Worm (Caenorhabditis elegans) whole organism, L3 larva: Measurements from ENCODE around the gene mrps-26.

ENCODE experiments used
- R02D3.7 ChIP-seq: fragments of 150-350 bp; optimal IDR thresholded peaks from 2 replicates; lab custom pipeline; 2014; ENCODE audit warnings: missing biosample characterization, missing genetic modification characterization
- ama-1 ChIP-seq: fragments of 150-350 bp; optimal IDR thresholded peaks from 2 replicates; lab custom pipeline; 2018
- ceh-16 ChIP-seq: sonication (generic microtip); optimal IDR thresholded peaks from 2 replicates; lab custom pipeline; 2017; ENCODE audit warnings: missing biosample characterization, missing genetic modification characterization
- ceh-82 ChIP-seq: fragments of 150-350 bp; optimal IDR thresholded peaks from 2 replicates; lab custom pipeline; 2014; ENCODE audit warnings: missing biosample characterization, missing genetic modification characterization
- daf-12 ChIP-seq: fragments of 150-350 bp; optimal IDR thresholded peaks from 2 replicates; lab custom pipeline; 2014; ENCODE audit warnings: missing biosample characterization, missing genetic modification reagents, missing genetic modification characterization
- egl-5 ChIP-seq: fragments of 150-350 bp; optimal IDR thresholded peaks from 2 replicates; lab custom pipeline; 2017; ENCODE audit warnings: missing biosample characterization, missing genetic modification reagents, missing genetic modification characterization, inconsistent platforms
- elt-1 ChIP-seq: fragments of 150-350 bp; optimal IDR thresholded peaks from 2 replicates; lab custom pipeline; 2014; ENCODE audit warnings: missing biosample characterization, missing genetic modification characterization
- elt-2 ChIP-seq: sonication (generic microtip); optimal IDR thresholded peaks from 2 replicates; lab custom pipeline; 2016; ENCODE audit warnings: missing genetic modification reagents, mild to moderate bottlenecking, missing genetic modification characterization, missing compliant biosample characterization
- elt-3 ChIP-seq, 3 experiments: fragments of 150-350 bp in 1 of 3; sonication (generic microtip) in 2 of 3; optimal IDR thresholded peaks; 2 replicates in 2 of 3; 4 replicates in 1 of 3; lab custom pipeline; 2014 to 2017; ENCODE audit warnings: missing biosample characterization in 3 of 3, missing genetic modification characterization in 3 of 3
- eor-1 ChIP-seq, 2 experiments: fragments of 150-350 bp; optimal IDR thresholded peaks; 2 replicates each; lab custom pipeline; 2014 to 2018; ENCODE audit warnings: missing biosample characterization in 2 of 2, missing genetic modification characterization in 2 of 2
- fkh-10 ChIP-seq: sonication (generic microtip); optimal IDR thresholded peaks from 2 replicates; lab custom pipeline; 2017; ENCODE audit warnings: missing biosample characterization, missing genetic modification reagents, missing genetic modification characterization
- fkh-2 ChIP-seq: fragments of 150-350 bp; optimal IDR thresholded peaks from 2 replicates; lab custom pipeline; 2014; ENCODE audit warnings: missing biosample characterization, missing genetic modification reagents, missing genetic modification characterization
- hmg-11 ChIP-seq: sonication (generic microtip); optimal IDR thresholded peaks from 2 replicates; lab custom pipeline; 2016; ENCODE audit warnings: missing genetic modification characterization, missing compliant biosample characterization
- lin-15B ChIP-seq: fragments of 150-350 bp; optimal IDR thresholded peaks from 2 replicates; lab custom pipeline; 2014; ENCODE audit warnings: missing biosample characterization, missing genetic modification characterization
- lsy-12 ChIP-seq: sonication (generic microtip); optimal IDR thresholded peaks from 2 replicates; lab custom pipeline; 2016; ENCODE audit warnings: mild to moderate bottlenecking, missing genetic modification characterization, missing compliant biosample characterization
- mdl-1 ChIP-seq: fragments of 150-350 bp; optimal IDR thresholded peaks from 2 replicates; lab custom pipeline; 2014; ENCODE audit warnings: missing biosample characterization, missing genetic modification characterization
- mml-1 ChIP-seq: fragments of 150-350 bp; sonication (generic microtip); optimal IDR thresholded peaks from 3 replicates; lab custom pipeline; 2014; ENCODE audit warnings: missing biosample characterization, missing genetic modification characterization
- nfya-1 ChIP-seq: sonication (generic microtip); optimal IDR thresholded peaks from 2 replicates; lab custom pipeline; 2017; ENCODE audit warnings: missing genetic modification characterization, mild to moderate bottlenecking, missing compliant biosample characterization, antibody characterized with exemption, moderate library complexity; ENCODE audit not compliant: insufficient read depth
- nhr-11 ChIP-seq: fragments of 150-350 bp; optimal IDR thresholded peaks from 2 replicates; lab custom pipeline; 2014; ENCODE audit warnings: missing biosample characterization, missing genetic modification characterization
- nhr-12 ChIP-seq: fragments of 150-350 bp; optimal IDR thresholded peaks from 2 replicates; lab custom pipeline; 2014; ENCODE audit warnings: missing biosample characterization, missing genetic modification characterization
- nhr-23 ChIP-seq: fragments of 150-350 bp; optimal IDR thresholded peaks from 2 replicates; lab custom pipeline; 2014; ENCODE audit warnings: missing biosample characterization, missing genetic modification reagents, missing genetic modification characterization
- nhr-237 ChIP-seq: fragments of 150-350 bp; optimal IDR thresholded peaks from 2 replicates; lab custom pipeline; 2014; ENCODE audit warnings: missing biosample characterization, missing genetic modification characterization
- nhr-25 ChIP-seq: sonication (generic microtip); optimal IDR thresholded peaks from 2 replicates; lab custom pipeline; 2017; ENCODE audit warnings: missing biosample characterization, missing genetic modification characterization
- nhr-43 ChIP-seq: sonication (generic microtip); optimal IDR thresholded peaks from 2 replicates; lab custom pipeline; 2016; ENCODE audit warnings: mild to moderate bottlenecking, missing genetic modification characterization, missing compliant biosample characterization; ENCODE audit not compliant: poor library complexity, severe bottlenecking
- nhr-67 ChIP-seq: fragments of 150-350 bp; optimal IDR thresholded peaks from 2 replicates; lab custom pipeline; 2014; ENCODE audit warnings: missing biosample characterization, missing genetic modification characterization
- nhr-77 ChIP-seq: fragments of 150-350 bp; optimal IDR thresholded peaks from 2 replicates; lab custom pipeline; 2014; ENCODE audit warnings: missing biosample characterization, missing genetic modification characterization
- pha-4 ChIP-seq: fragments of 150-350 bp; optimal IDR thresholded peaks from 2 replicates; lab custom pipeline; 2014; ENCODE audit warnings: missing biosample characterization, missing genetic modification reagents, missing genetic modification characterization
- pqm-1 ChIP-seq: fragments of 150-350 bp; optimal IDR thresholded peaks from 2 replicates; lab custom pipeline; 2017; ENCODE audit warnings: missing biosample characterization, missing genetic modification characterization, inconsistent platforms
- sea-2 ChIP-seq: fragments of 150-350 bp; sonication (generic microtip); optimal IDR thresholded peaks from 4 replicates; lab custom pipeline; 2014; ENCODE audit warnings: missing biosample characterization, missing genetic modification reagents, missing genetic modification characterization
- skn-1 ChIP-seq: fragments of 150-350 bp; optimal IDR thresholded peaks from 2 replicates; lab custom pipeline; 2014; ENCODE audit warnings: missing biosample characterization, missing genetic modification characterization
- snpc-4 ChIP-seq: fragments of 150-350 bp; optimal IDR thresholded peaks from 2 replicates; lab custom pipeline; 2014; ENCODE audit warnings: missing biosample characterization, missing genetic modification characterization
- unc-39 ChIP-seq: sonication (generic microtip); optimal IDR thresholded peaks from 4 replicates; lab custom pipeline; 2017; ENCODE audit warnings: missing biosample characterization, missing genetic modification characterization
- unc-62 ChIP-seq: fragments of 150-350 bp; sonication (generic microtip); optimal IDR thresholded peaks from 4 replicates; lab custom pipeline; 2014; ENCODE audit warnings: missing biosample characterization, missing genetic modification reagents, missing genetic modification characterization
- zag-1 ChIP-seq: fragments of 150-350 bp; optimal IDR thresholded peaks from 2 replicates; lab custom pipeline; 2014; ENCODE audit warnings: missing biosample characterization, missing genetic modification characterization
- ztf-11 ChIP-seq: fragments of 150-350 bp; optimal IDR thresholded peaks from 2 replicates; lab custom pipeline; 2014; ENCODE audit warnings: missing biosample characterization, missing genetic modification characterization
- ztf-4 ChIP-seq: fragments of 150-350 bp; optimal IDR thresholded peaks from 2 replicates; lab custom pipeline; 2014; ENCODE audit warnings: missing biosample characterization, missing genetic modification characterization

Gene mrps-26

ce11 chrIII:5241854-5242253 lies 7.4 kb downstream of the mrps-26 start:
- TF ChIP-seq elt-1 (tag; lab: Kevin White, UChicago) (no peak), nhr-23 (no peak), lsy-12 (tag; lab: Kevin White, UChicago) (no peak)

DNA sequence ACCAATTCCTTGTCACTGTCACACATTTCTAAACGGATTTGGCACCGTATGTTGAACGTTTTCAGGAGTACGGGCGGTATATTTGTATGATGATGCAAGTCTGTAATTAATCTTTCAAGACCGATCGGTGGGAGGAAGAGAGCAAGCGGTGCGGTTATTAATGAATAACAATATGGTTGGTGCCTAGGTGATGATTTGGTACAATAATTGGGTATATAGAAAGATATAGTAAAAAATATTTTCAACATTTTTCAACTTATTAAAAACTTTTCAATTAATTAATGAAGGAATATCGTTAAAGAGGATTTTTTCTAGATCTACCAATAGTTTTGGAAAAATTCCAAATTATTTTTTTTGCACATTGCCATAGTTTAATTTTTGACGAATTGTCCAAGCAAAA lies 10.1 kb downstream of the mrps-26 start, which contains the start of gene cnd-1:
TSS of gene cnd-1 (minus strand) at position 101 of the 400 bp plus-strand sequence.
- TF ChIP-seq nhr-67 (tag; lab: Kevin White, UChicago) (no peak), daf-12 (no peak), nhr-25 (tag; lab: Kevin White, UChicago) (no peak), ceh-16 (tag; lab: Kevin White, UChicago) (no peak), nhr-77 (tag; lab: Kevin White, UChicago) (no peak), elt-2 (tag; lab: Kevin White, UChicago) (no peak), lsy-12 (tag; lab: Kevin White, UChicago) (no peak), skn-1 (tag; lab: Kevin White, UChicago) (no peak), ztf-4 (tag; lab: Kevin White, UChicago) (no peak), nhr-12 (tag; lab: Kevin White, UChicago) (no peak), hmg-11 (tag; lab: Kevin White, UChicago) (no peak), nhr-23 (no peak), R02D3.7 (tag; lab: Kevin White, UChicago) (no peak), nfya-1 (tag; lab: Kevin White, UChicago) (no peak)

DNA sequence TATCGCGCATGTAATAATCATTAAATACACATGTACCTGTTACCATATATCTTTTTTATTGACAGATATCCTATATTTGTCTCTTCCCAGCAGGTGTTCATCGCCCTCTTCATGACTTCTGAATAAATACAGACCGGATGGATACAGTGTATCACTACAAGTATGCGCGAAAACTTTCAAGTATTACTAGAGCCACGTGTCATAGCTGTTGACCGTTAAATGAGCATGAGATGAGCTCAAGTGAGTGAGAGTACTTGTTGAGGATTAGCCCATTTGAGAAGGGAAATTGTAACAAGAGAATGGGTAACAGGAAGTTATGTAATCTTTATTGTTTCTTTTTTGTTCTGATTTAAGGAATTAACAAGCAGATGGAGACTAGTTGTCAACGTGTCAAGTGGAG lies 10.7 kb downstream of the mrps-26 start:
- no peak for TF ChIP-seq eor-1 (tag; optimal IDR thresholded peaks at IDR 0.05; lab: Kevin White, UChicago)
- no peak for TF ChIP-seq nhr-25 (tag; lab: Kevin White, UChicago)
- TF ChIP-seq ztf-11, result no peak
- no peak for TF ChIP-seq zag-1 (tag; lab: Kevin White, UChicago)
- no peak for TF ChIP-seq elt-1 (tag; lab: Kevin White, UChicago)
- TF ChIP-seq elt-2 (tag; lab: Kevin White, UChicago), result no peak
- no peak for TF ChIP-seq pqm-1 (tag; lab: Kevin White, UChicago)
- no peak for TF ChIP-seq mml-1 (tag; lab: Kevin White, UChicago)
- TF ChIP-seq ama-1 (lab: Kevin White, UChicago), result no peak
- no peak for TF ChIP-seq nfya-1 (tag; lab: Kevin White, UChicago)
- TF ChIP-seq nhr-11, result no peak
- TF ChIP-seq nhr-23, result no peak
- no peak for TF ChIP-seq nhr-12 (tag; lab: Kevin White, UChicago)
- no peak for TF ChIP-seq mdl-1
- no peak for TF ChIP-seq fkh-2 (tag; lab: Kevin White, UChicago)

DNA sequence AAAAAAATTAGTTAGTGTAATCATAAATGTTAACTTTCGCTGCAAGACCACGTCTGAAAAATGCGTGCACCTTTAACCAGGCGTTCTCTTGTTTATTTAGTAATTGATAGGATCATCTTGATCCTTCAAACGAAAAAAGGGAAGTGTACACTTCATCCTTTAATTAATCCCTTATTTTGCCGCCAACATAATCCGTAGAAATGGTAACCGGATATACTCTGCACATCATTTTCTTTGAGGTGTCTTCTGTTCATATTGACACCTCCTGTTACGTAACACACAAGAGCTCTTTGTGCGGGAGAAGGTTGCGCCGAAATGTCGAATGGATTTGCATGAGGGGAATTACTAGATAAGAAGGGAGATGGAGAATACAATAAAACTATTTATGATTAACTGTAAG lies 14.3 kb downstream of the mrps-26 start:
- no peak for TF ChIP-seq hmg-11 (tag; lab: Kevin White, UChicago)

DNA sequence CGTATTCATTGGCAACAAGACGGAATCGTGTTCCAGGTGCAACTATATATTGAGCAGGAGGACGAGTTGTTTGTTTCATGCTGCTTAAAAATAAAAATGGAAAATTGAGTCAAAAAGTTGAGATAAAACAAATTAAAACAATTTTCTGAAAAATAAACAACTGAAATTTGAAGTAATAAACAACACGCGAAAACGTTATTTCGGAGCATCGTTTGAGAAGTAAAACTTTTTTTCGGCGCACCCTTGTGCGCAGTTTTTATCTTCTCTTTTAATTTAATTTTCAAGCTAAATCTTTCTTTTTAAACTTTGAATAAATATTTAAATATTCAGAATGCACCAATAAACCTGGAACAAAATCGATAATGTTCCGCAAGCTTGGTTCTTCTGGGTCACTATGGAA lies 19.7 kb downstream of the mrps-26 start, which contains the start of the genes sumv-1 and gop-1:
TSS of gene sumv-1 (minus strand) at position 80 of the 400 bp plus-strand sequence.
TSS of gene gop-1 (plus strand) at position 331 of the 400 bp plus-strand sequence.
- peak; percentile 42 for TF ChIP-seq pha-4 (tag; lab: Kevin White, UChicago)
- no peak for TF ChIP-seq snpc-4 (tag; lab: Kevin White, UChicago)

DNA sequence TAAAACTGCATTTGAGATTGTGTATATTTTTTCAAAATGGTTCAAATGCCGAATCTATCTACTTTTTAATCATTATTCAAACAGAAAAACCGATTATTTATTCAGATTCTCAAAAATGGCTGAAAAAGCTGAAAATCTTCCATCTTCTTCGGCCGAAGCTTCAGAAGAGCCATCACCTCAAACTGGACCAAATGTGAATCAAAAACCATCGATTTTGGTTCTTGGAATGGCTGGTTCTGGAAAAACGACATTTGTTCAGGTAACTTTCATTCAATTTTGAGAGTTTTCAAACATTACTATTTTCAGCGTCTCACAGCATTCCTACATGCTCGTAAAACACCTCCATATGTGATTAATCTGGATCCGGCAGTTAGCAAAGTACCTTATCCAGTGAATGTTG lies 24.5 kb downstream of the mrps-26 start, which contains the start of gene gop-2:
TSS of gene gop-2 (plus strand) at position 106 of the 400 bp plus-strand sequence.
- TF ChIP-seq sea-2 (GFP tag; lab: Kevin White, UChicago), result no peak
- TF ChIP-seq pqm-1 (tag; lab: Kevin White, UChicago), result no peak
- TF ChIP-seq hmg-11 (tag; lab: Kevin White, UChicago), result no peak
- no peak for TF ChIP-seq mdl-1
- TF ChIP-seq pha-4 (tag; lab: Kevin White, UChicago), result no peak
- no peak for TF ChIP-seq ama-1 (lab: Kevin White, UChicago)
- no peak for TF ChIP-seq nhr-43 (tag; lab: Kevin White, UChicago)
- no peak for TF ChIP-seq lin-15B (tag; lab: Kevin White, UChicago)
- TF ChIP-seq elt-2 (tag; lab: Kevin White, UChicago), result no peak
- no peak for TF ChIP-seq elt-3 (tag; optimal IDR thresholded peaks at IDR 0.05; lab: Kevin White, UChicago)
- no peak for TF ChIP-seq unc-39 (tag; lab: Kevin White, UChicago)
- no peak for TF ChIP-seq ceh-82
- no peak for TF ChIP-seq unc-62 (GFP tag; lab: Kevin White, UChicago)
- no peak for TF ChIP-seq egl-5 (tag; lab: Kevin White, UChicago)
- TF ChIP-seq elt-1 (tag; lab: Kevin White, UChicago), result no peak
- no peak for TF ChIP-seq skn-1 (tag; lab: Kevin White, UChicago)
- no peak for TF ChIP-seq nhr-11
- no peak for TF ChIP-seq nhr-237 (tag; lab: Kevin White, UChicago)
- no peak for TF ChIP-seq zag-1 (tag; lab: Kevin White, UChicago)
- TF ChIP-seq fkh-10 (GFP tag; lab: Kevin White, UChicago), result no peak
